Worm (Caenorhabditis elegans): Measurements from ENCODE around the gene C50F7.5.

- TF ChIP-seq unc-86 (tag; optimal IDR thresholded peaks at IDR 0.05), result no peak
- no peak for TF ChIP-seq elt-4 (tag; optimal IDR thresholded peaks at IDR 0.05)
- no peak for TF ChIP-seq pha-4 (tag; optimal IDR thresholded peaks at IDR 0.05)
- TF ChIP-seq fkh-10 (GFP tag; optimal IDR thresholded peaks at IDR 0.05), result no peak
- TF ChIP-seq ceh-31 (tag; optimal IDR thresholded peaks at IDR 0.05), result no peak
- TF ChIP-seq madf-2 (tag; optimal IDR thresholded peaks at IDR 0.05), result no peak
- no peak for TF ChIP-seq ceh-2 (tag; optimal IDR thresholded peaks at IDR 0.05)
- no peak for TF ChIP-seq ama-1 (optimal IDR thresholded peaks at IDR 0.05)
- no peak for TF ChIP-seq ceh-14 (tag; optimal IDR thresholded peaks at IDR 0.05)
Measured at ce11 chrIV:7728402-7728963, 2.0 kb downstream of the C50F7.5 start, which contains the start of gene sucg-1.
